Worm (Caenorhabditis elegans): ENCODE measurements around the gene lurp-2.

ce11 chrV:13420640-13421039, 32.8 kb upstream of the lurp-2 start, which contains the start of gene srv-8:
- TF ChIP-seq madf-2 (tag; optimal IDR thresholded peaks at IDR 0.05), result no peak
- no peak for TF ChIP-seq elt-2 (tag; optimal IDR thresholded peaks at IDR 0.05)
- TF ChIP-seq hlh-8 (tag; optimal IDR thresholded peaks at IDR 0.05), result no peak
- TF ChIP-seq nfya-1 (tag; optimal IDR thresholded peaks at IDR 0.05), result no peak
- no peak for TF ChIP-seq ama-1 (optimal IDR thresholded peaks at IDR 0.05)
- TF ChIP-seq pag-3 (tag; optimal IDR thresholded peaks at IDR 0.05; ENCODE audit: borderline replicate concordance), result no peak
- no peak for TF ChIP-seq mec-3 (tag; optimal IDR thresholded peaks at IDR 0.05; ENCODE audit: borderline replicate concordance)
- no peak for TF ChIP-seq pqm-1 (tag; optimal IDR thresholded peaks at IDR 0.05)
- no peak for TF ChIP-seq fkh-10 (GFP tag; optimal IDR thresholded peaks at IDR 0.05)
- TF ChIP-seq nhr-11 (tag; optimal IDR thresholded peaks at IDR 0.05), result no peak
- TF ChIP-seq pha-4 (tag; optimal IDR thresholded peaks at IDR 0.05), result no peak
- no peak for TF ChIP-seq tbx-2 (tag; optimal IDR thresholded peaks at IDR 0.05)

All from whole organism, late embryonic.